Worm (Caenorhabditis elegans): Measurements from ENCODE around the gene panl-2.

The panl-2 gene

DNA sequence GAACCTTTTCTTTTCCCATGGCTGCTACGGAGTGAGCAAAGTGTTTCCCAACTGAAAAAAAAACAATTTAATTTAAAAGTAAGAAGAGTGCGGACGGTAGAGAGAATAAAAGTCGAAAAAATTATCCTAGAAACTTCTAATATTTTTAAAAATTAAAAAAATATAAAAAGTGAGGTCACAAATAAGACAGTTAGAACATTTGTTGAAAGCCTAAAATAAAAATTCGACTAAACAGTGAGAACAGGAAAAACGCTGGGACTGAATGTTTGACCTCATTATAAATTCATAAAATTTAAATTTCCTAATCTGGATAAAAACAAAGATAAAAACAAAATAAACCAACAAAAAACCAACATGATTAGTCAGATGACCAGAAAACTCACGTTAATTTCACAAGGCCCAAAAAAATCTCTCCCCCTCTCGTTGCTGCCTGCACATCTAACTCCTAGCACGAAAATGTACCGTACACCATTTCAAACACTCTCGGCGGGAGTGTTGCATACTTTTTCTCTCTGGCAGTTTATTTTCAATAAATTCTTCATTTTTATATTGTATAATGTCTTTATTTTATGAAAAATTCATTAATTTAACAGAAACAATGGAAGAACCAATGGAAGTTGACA lies 3.8 kb upstream of the panl-2 start, which contains the start of the genes eef-1A.1 and rfc-4 (continued):
- TF ChIP-seq F13H6.1 (tag; optimal IDR thresholded peaks at IDR 0.05), result peak; percentile 87
- TF ChIP-seq lsy-2 (tag; optimal IDR thresholded peaks at IDR 0.05), result peak; percentile 98 to 100
- no peak for TF ChIP-seq elt-1 (tag; optimal IDR thresholded peaks at IDR 0.05)
- TF ChIP-seq C34F6.9 (tag; optimal IDR thresholded peaks at IDR 0.05), result peak; percentile 100
- no peak for TF ChIP-seq elt-3 (tag; optimal IDR thresholded peaks at IDR 0.05)
- peak; percentile 97 for TF ChIP-seq nhr-6 (tag; optimal IDR thresholded peaks at IDR 0.05)
- TF ChIP-seq sma-9 (GFP tag; optimal IDR thresholded peaks at IDR 0.05), result peak; percentile 93
- TF ChIP-seq sma-9 (tag; optimal IDR thresholded peaks at IDR 0.05), result no peak

DNA sequence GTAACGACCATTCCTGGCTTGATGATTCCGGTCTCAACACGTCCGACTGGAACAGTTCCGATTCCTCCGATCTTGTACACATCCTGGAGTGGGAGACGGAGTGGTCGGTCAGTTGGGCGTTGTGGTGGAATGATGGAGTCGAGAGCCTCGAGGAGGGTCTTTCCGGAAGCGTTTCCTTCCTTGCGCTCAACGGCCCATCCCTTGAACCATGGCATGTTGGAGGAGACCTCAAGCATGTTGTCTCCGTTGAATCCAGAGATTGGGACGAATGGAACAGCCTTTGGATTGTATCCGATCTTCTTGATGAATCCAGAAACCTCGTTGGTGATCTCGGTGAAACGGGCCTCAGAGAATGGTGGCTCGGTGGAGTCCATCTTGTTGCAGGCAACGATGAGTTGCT lies 2.8 kb upstream of the panl-2 start:
- TF ChIP-seq nhr-6 (tag; optimal IDR thresholded peaks at IDR 0.05), result no peak

DNA sequence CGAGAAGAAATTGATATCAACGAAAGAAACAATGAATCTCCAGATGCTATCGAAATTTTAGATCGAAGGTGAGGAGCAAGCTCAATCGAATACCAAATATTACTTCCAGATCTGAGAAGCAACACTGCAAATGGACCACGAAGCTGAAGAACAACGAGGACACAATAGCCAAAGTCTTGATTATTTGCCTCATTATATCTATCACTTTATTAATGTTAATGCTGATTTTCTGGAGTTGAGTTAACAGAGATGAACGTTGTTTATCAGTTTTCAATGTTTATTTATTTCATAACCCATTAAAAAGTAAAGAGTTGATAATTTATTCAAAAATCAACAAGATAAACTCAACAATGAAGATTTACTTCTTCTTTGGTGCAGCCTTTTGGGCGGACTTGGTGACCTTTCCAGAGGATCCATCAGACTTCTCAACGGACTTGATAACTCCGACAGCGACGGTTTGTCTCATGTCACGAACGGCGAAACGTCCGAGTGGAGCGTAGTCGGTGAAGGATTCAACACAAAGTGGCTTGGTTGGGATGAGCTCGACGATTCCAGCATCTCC lies 1.9 kb upstream of the panl-2 start:
- TF ChIP-seq lsy-2 (tag; optimal IDR thresholded peaks at IDR 0.05) (peak in 1 of 2 experiments; percentile 2), Y55F3AM.14 (GFP tag; optimal IDR thresholded peaks at IDR 0.05) (peak; percentile 20), nhr-21 (tag; optimal IDR thresholded peaks at IDR 0.05) (peak; percentile 6), lin-39 (tag; optimal IDR thresholded peaks at IDR 0.05) (no peak)

DNA sequence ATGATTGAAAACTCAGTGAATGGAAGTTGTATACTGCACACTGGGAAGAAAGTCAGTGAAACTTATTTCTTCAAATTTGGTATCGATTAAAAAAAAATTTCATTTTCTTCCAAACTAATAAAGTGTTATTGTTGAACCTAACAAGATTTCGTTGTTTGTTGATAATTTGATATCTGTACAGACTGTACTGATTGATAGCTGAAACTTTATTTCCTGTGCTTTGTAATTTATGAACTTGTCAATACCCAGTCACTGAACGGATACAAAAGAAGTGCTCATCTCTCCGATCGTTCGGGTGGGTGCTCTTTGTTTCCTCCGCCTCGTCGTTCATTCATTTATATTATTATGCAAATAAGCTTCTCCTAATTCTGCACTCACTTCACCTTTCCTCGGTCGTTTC lies 1.2 kb upstream of the panl-2 start, which contains the start of gene F31E3.12:
Gene F31E3.12, plus strand, starts transcription at position 301 of the 400 bp plus-strand sequence.
- TF ChIP-seq dmd-4 (tag; optimal IDR thresholded peaks at IDR 0.05) (no peak), nhr-6 (tag; optimal IDR thresholded peaks at IDR 0.05) (no peak), nhr-23 (tag; optimal IDR thresholded peaks at IDR 0.05) (no peak), sem-4 (tag; optimal IDR thresholded peaks at IDR 0.05) (no peak), C34F6.9 (tag; optimal IDR thresholded peaks at IDR 0.05) (no peak), lin-11 (tag; optimal IDR thresholded peaks at IDR 0.05) (no peak), sma-3 (GFP tag; optimal IDR thresholded peaks at IDR 0.05) (no peak), zag-1 (tag; optimal IDR thresholded peaks at IDR 0.05) (no peak), nhr-21 (tag; optimal IDR thresholded peaks at IDR 0.05) (no peak), nhr-25 (tag; optimal IDR thresholded peaks at IDR 0.05) (no peak), mdl-1 (tag; optimal IDR thresholded peaks at IDR 0.05) (no peak), nhr-12 (tag; optimal IDR thresholded peaks at IDR 0.05) (no peak), fos-1 (tag; optimal IDR thresholded peaks at IDR 0.05) (no peak), lin-39 (tag; optimal IDR thresholded peaks at IDR 0.05) (no peak), nhr-77 (tag; optimal IDR thresholded peaks at IDR 0.05) (no peak), lsy-2 (tag; optimal IDR thresholded peaks at IDR 0.05) (no peak), nhr-237 (tag; optimal IDR thresholded peaks at IDR 0.05) (no peak), lin-13 (GFP tag; optimal IDR thresholded peaks at IDR 0.05) (no peak)

DNA sequence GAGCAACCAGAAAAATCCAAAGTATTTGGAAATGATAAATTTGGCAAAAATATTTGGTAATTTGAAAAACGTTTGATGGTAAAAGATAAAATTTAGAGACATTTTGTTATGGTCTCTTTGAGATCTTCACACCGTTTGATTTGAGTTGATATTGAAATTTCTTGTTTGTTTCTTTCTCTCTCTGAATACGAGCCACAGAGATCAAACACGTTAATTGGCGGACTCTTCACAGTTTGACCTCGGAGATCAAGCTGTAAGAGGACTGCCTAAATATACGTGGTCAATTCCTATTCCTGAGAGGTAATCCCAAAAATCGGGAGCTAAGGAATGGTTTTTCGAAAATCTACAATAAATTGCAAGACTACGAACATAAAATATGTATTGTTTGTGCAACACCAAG lies 725 bp upstream of the panl-2 start:
- TF ChIP-seq peb-1 (tag; optimal IDR thresholded peaks at IDR 0.05) (no peak), nhr-10 (tag; optimal IDR thresholded peaks at IDR 0.05) (no peak), elt-3 (tag; optimal IDR thresholded peaks at IDR 0.05) (no peak), C34F6.9 (tag; optimal IDR thresholded peaks at IDR 0.05) (no peak), nhr-12 (tag; optimal IDR thresholded peaks at IDR 0.05) (no peak), R02D3.7 (tag; optimal IDR thresholded peaks at IDR 0.05) (no peak), mab-5 (tag; optimal IDR thresholded peaks at IDR 0.05) (no peak), skn-1 (tag; optimal IDR thresholded peaks at IDR 0.05) (no peak)

DNA sequence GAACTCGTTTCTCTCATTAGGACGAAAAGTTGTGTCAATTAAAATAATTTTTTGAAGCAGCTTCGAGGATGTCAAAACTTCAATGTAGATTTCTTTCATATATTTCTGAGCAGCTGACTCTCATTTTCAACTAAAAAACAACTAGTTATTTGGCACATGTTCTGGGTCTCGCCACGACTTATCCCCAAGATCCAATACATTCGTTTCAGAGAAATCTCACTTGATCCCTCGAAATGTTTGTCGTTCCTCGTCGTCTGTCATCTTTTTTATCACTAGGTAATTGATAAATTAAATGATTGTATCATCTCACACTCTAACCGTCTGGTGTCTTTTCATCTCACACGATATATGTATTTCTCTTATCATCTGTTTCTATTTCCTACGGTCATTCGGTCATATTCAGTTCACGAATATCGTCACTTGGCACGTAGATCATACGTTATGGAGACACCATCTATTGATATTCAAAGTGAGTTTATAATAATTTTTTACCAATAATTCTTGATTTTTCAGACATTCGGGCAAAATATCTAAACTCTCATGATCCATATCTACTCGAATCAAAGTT lies 5.9 kb downstream of the panl-2 start, which contains the start of the genes rpn-6.1 and F57B9.1:
Gene rpn-6.1, minus strand, starts transcription at position 65 of the 568 bp plus-strand sequence.
Gene F57B9.1, plus strand, starts transcription at position 154 of the 568 bp plus-strand sequence.
- TF ChIP-seq sma-9 (GFP tag; optimal IDR thresholded peaks at IDR 0.05) (peak; percentile 60), sma-9 (tag; optimal IDR thresholded peaks at IDR 0.05) (no peak), lsy-2 (tag; optimal IDR thresholded peaks at IDR 0.05) (peak in 1 of 2 experiments; percentile 62), nhr-129 (tag; optimal IDR thresholded peaks at IDR 0.05) (peak; percentile 36), skn-1 (tag; optimal IDR thresholded peaks at IDR 0.05) (peak; percentile 12), blmp-1 (tag; optimal IDR thresholded peaks at IDR 0.05; ENCODE audit: insufficient read depth) (no peak), C34F6.9 (tag; optimal IDR thresholded peaks at IDR 0.05) (peak; percentile 48), fos-1 (tag; optimal IDR thresholded peaks at IDR 0.05) (peak; percentile 82), crh-2 (tag; optimal IDR thresholded peaks at IDR 0.05) (peak; percentile 21), nhr-23 (tag; optimal IDR thresholded peaks at IDR 0.05) (no peak)

Data from whole organism, L2 larva.